Fruit fly (Drosophila melanogaster) whole organism, pupa: ENCODE measurements around the gene CG33648.

Experiments
- CG12605 ChIP-seq: fragments of 200-800 bp; sonication (Bioruptor generic); IDR thresholded peaks from 2 replicates; pipeline ENCODE4 v1.3.6; 2022; ENCODE audit warnings: missing biosample characterization, missing genetic modification characterization
- CG13204 ChIP-seq: fragments of 200-800 bp; sonication (Bioruptor generic); optimal IDR thresholded peaks from 2 replicates; lab custom pipeline; 2018; ENCODE audit warnings: missing biosample characterization, mild to moderate bottlenecking, missing genetic modification characterization, moderate library complexity
- CG14655 ChIP-seq: fragments of 200-800 bp; sonication (Bioruptor generic); optimal IDR thresholded peaks from 3 replicates; lab custom pipeline; 2017; ENCODE audit warnings: mild to moderate bottlenecking, missing biosample characterization, missing genetic modification reagents, missing genetic modification characterization
- CG15710 ChIP-seq: fragments of 200-800 bp; sonication (Bioruptor generic); optimal IDR thresholded peaks from 2 replicates; lab custom pipeline; 2018; ENCODE audit warnings: missing biosample characterization, mild to moderate bottlenecking, missing genetic modification characterization, moderate library complexity
- CG32121 ChIP-seq: fragments of 200-800 bp; sonication (Bioruptor generic); IDR thresholded peaks from 2 replicates; pipeline ENCODE4 v1.3.6; 2022; ENCODE audit warnings: missing biosample characterization, missing genetic modification characterization
- CG34367 ChIP-seq: fragments of 200-800 bp; sonication (Bioruptor generic); optimal IDR thresholded peaks from 2 replicates; lab custom pipeline; 2018; ENCODE audit warnings: missing biosample characterization, mild to moderate bottlenecking, missing genetic modification characterization
- CG8301 ChIP-seq: fragments of 200-800 bp; sonication (Bioruptor generic); optimal IDR thresholded peaks from 2 replicates; lab custom pipeline; 2018; ENCODE audit warnings: missing biosample characterization, mild to moderate bottlenecking, missing genetic modification characterization
- D1 ChIP-seq: fragments of 200-800 bp; sonication (Bioruptor generic); optimal IDR thresholded peaks from 2 replicates; lab custom pipeline; 2018; ENCODE audit warnings: missing biosample characterization, mild to moderate bottlenecking, missing genetic modification characterization, moderate library complexity
- Pif1B ChIP-seq: fragments of 200-800 bp; sonication (Bioruptor generic); optimal IDR thresholded peaks from 3 replicates; lab custom pipeline; 2016; ENCODE audit warnings: missing biosample characterization, missing genetic modification characterization
- Snoo ChIP-seq: fragments of 200-800 bp; sonication (Bioruptor generic); optimal IDR thresholded peaks from 3 replicates; lab custom pipeline; 2017; ENCODE audit warnings: missing biosample characterization, mild to moderate bottlenecking, missing genetic modification characterization, inconsistent platforms
- gl ChIP-seq: fragments of 200-800 bp; sonication (Bioruptor generic); optimal IDR thresholded peaks from 2 replicates; lab custom pipeline; 2018; ENCODE audit warnings: missing biosample characterization, mild to moderate bottlenecking, missing genetic modification characterization
- rn ChIP-seq: fragments of 200-800 bp; sonication (Bioruptor generic); IDR thresholded peaks from 2 replicates; pipeline ENCODE4 v1.3.6; 2022; ENCODE audit warnings: missing biosample characterization, missing genetic modification characterization

DNA sequence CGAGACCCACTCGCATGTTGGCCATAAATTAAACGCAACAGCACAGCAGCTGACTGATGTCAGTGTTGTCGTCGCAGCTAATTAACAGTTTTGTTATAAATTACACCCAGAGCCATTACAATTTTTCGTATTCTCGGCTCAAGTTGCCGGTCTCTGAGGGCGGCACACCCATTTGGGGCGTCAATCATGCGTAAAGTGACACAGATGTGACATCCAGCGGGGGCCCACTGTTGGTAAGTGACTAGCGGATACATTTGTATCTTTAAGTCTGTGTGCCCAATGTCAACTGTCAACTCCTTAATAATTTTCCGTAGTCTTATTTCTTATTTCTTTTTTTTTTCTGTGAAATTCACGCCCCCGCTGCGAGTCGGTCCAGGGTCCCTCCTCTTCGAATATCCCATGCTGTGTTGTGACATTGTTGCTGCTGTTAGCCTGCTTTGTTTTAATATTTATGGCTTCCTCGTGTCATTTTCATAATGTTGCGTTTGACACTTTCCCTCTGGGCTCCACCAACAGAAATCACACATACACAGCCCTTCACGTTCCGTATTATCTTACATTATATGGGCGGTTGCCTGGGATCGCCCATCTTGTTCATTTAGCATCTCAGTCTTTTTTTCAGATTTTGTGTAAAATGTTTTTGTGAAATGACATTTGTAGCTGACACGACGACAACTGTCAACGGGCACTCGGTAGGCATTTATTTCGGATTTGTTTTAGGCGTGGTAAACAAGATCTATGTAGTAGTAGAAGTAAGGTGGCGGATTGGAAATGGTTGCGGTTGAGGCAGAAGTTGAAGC is 26.5 kb upstream of the CG33648 start:
- TF ChIP-seq gl = no peak
- no peak for TF ChIP-seq Snoo
- no peak for TF ChIP-seq CG15710 (tag; lab: Kevin White, UChicago)
- TF ChIP-seq CG12605 (GFP tag; lab: Robert Waterston, UW) = no peak
- no peak for TF ChIP-seq CG8301 (tag; lab: Kevin White, UChicago)
- no peak for TF ChIP-seq CG14655 (GFP tag; lab: Kevin White, UChicago)
- no peak for TF ChIP-seq D1 (tag; lab: Kevin White, UChicago)
- no peak for TF ChIP-seq Pif1B (GFP tag; lab: Kevin White, UChicago)
- no peak for TF ChIP-seq rn (GFP tag; lab: Robert Waterston, UW)
- no peak for TF ChIP-seq CG32121 (GFP tag; lab: Robert Waterston, UW)
- TF ChIP-seq CG34367 (tag; lab: Kevin White, UChicago) = no peak
- TF ChIP-seq CG13204 (GFP tag; lab: Kevin White, UChicago) = no peak
